Fruit fly (Drosophila melanogaster) whole organism, embryonic: Measurements from ENCODE around the gene Csk.

Source experiments
- Adf1 ChIP-seq: fragments of 200-800 bp; sonication (Bioruptor generic); IDR thresholded peaks from 2 replicates; pipeline ENCODE4 v1.3.6; 2022; ENCODE audit warnings: missing biosample characterization, missing genetic modification characterization
- Asciz ChIP-seq: fragments of 200-800 bp; sonication (Bioruptor generic); optimal IDR thresholded peaks from 2 replicates; lab custom pipeline; 2017; ENCODE audit warnings: missing biosample characterization, mild to moderate bottlenecking, missing genetic modification characterization, missing genetic modification reagents
- CG1024 ChIP-seq: fragments of 200-800 bp; sonication (Bioruptor generic); IDR thresholded peaks from 2 replicates; pipeline ENCODE4 v1.3.6; 2022; ENCODE audit warnings: missing biosample characterization, missing genetic modification characterization
- CG10267 ChIP-seq: fragments of 200-800 bp; sonication (Bioruptor generic); optimal IDR thresholded peaks from 2 replicates; lab custom pipeline; 2018; ENCODE audit warnings: missing biosample characterization, mild to moderate bottlenecking, missing genetic modification characterization, moderate library complexity
- CG10654 ChIP-seq: fragments of 200-800 bp; sonication (Bioruptor generic); optimal IDR thresholded peaks from 2 replicates; lab custom pipeline; 2016; ENCODE audit warnings: missing biosample characterization, missing genetic modification characterization
- CG10979 ChIP-seq: fragments of 200-800 bp; sonication (Bioruptor generic); optimal IDR thresholded peaks from 2 replicates; lab custom pipeline; 2018; ENCODE audit warnings: missing biosample characterization, mild to moderate bottlenecking, missing genetic modification characterization, moderate library complexity
- CG12219 ChIP-seq: fragments of 200-800 bp; sonication (Bioruptor generic); optimal IDR thresholded peaks from 3 replicates; lab custom pipeline; 2018; ENCODE audit warnings: missing biosample characterization, mild to moderate bottlenecking, missing genetic modification characterization
- CG12744 ChIP-seq: fragments of 200-800 bp; sonication (Bioruptor generic); optimal IDR thresholded peaks from 2 replicates; lab custom pipeline; 2016; ENCODE audit warnings: missing biosample characterization, missing genetic modification characterization
- CG12769 ChIP-seq: fragments of 200-800 bp; sonication (Bioruptor generic); optimal IDR thresholded peaks from 2 replicates; lab custom pipeline; 2019; ENCODE audit warnings: missing biosample characterization, mild to moderate bottlenecking, missing genetic modification characterization, moderate library complexity
- CG12942 ChIP-seq: fragments of 200-800 bp; sonication (Bioruptor generic); optimal IDR thresholded peaks from 3 replicates; lab custom pipeline; 2016; ENCODE audit warnings: missing biosample characterization, missing genetic modification characterization
- CG14441 ChIP-seq: fragments of 200-800 bp; sonication (Bioruptor generic); IDR thresholded peaks from 2 replicates; pipeline ENCODE4 v1.3.6; 2022; ENCODE audit warnings: missing biosample characterization, missing genetic modification characterization
- CG17829 ChIP-seq: fragments of 200-800 bp; optimal IDR thresholded peaks from 2 replicates; lab custom pipeline; 2019; ENCODE audit warnings: missing biosample characterization, mild to moderate bottlenecking, missing genetic modification characterization, moderate library complexity
- CG2120 ChIP-seq: fragments of 200-800 bp; sonication (Bioruptor generic); optimal IDR thresholded peaks from 3 replicates; lab custom pipeline; 2016; ENCODE audit warnings: missing biosample characterization, missing genetic modification characterization
- CG2875 ChIP-seq: fragments of 200-800 bp; sonication (Bioruptor generic); optimal IDR thresholded peaks from 2 replicates; lab custom pipeline; 2017; ENCODE audit warnings: missing biosample characterization, mild to moderate bottlenecking, missing genetic modification characterization, missing genetic modification reagents
- CG3065 ChIP-seq: fragments of 200-800 bp; sonication (Bioruptor generic); optimal IDR thresholded peaks from 2 replicates; lab custom pipeline; 2016; ENCODE audit warnings: missing biosample characterization, missing genetic modification characterization
- CG3838 ChIP-seq: fragments of 200-800 bp; sonication (Bioruptor generic); optimal IDR thresholded peaks from 3 replicates; lab custom pipeline; 2016; ENCODE audit warnings: missing biosample characterization, missing genetic modification characterization
- CG43689 ChIP-seq: fragments of 200-800 bp; sonication (Bioruptor generic); IDR thresholded peaks from 2 replicates; pipeline ENCODE4 v1.3.6; 2022; ENCODE audit warnings: missing biosample characterization, missing genetic modification characterization
- CG6654 ChIP-seq: fragments of 200-800 bp; sonication (Bioruptor generic); optimal IDR thresholded peaks from 2 replicates; lab custom pipeline; 2017; ENCODE audit warnings: missing biosample characterization, mild to moderate bottlenecking, missing genetic modification characterization
- CG7271 ChIP-seq: fragments of 200-800 bp; sonication (Bioruptor generic); optimal IDR thresholded peaks from 2 replicates; lab custom pipeline; 2018; ENCODE audit warnings: missing biosample characterization, mild to moderate bottlenecking, missing genetic modification characterization, moderate library complexity
- CG7963 ChIP-seq: fragments of 200-800 bp; sonication (Bioruptor generic); IDR thresholded peaks from 3 replicates; pipeline ENCODE4 v1.3.6; 2022; ENCODE audit warnings: missing biosample characterization, missing genetic modification characterization; ENCODE audit not compliant: partially characterized antibody
- CG8089 ChIP-seq: fragments of 200-800 bp; sonication (Bioruptor generic); optimal IDR thresholded peaks from 3 replicates; lab custom pipeline; 2016; ENCODE audit warnings: missing biosample characterization, missing genetic modification characterization
- CG8924 ChIP-seq: fragments of 200-800 bp; optimal IDR thresholded peaks from 3 replicates; lab custom pipeline; 2019; ENCODE audit warnings: missing biosample characterization, mild to moderate bottlenecking, missing genetic modification characterization, moderate library complexity
- Dfd ChIP-seq, 2 experiments: fragments of >200 bp; optimal IDR thresholded peaks; 2 replicates each; lab custom pipeline; 2017; ENCODE audit warnings: missing biosample characterization in 2 of 2, missing genetic modification characterization in 2 of 2
- Doc2 ChIP-seq: fragments of 200-800 bp; sonication (Bioruptor generic); IDR thresholded peaks from 2 replicates; pipeline ENCODE4 v1.3.6; 2022; ENCODE audit warnings: missing biosample characterization, missing genetic modification characterization
- Drgx ChIP-seq: fragments of 200-800 bp; sonication (Bioruptor generic); IDR thresholded peaks from 2 replicates; pipeline ENCODE4 v1.3.6; 2022; ENCODE audit warnings: missing biosample characterization, missing genetic modification characterization
- E2f2 ChIP-seq: fragments of 200-800 bp; sonication (Bioruptor generic); IDR thresholded peaks from 2 replicates; pipeline ENCODE4 v1.3.6; 2022; ENCODE audit warnings: missing biosample characterization, missing genetic modification characterization
- Fer1 ChIP-seq: fragments of 200-800 bp; sonication (Bioruptor generic); optimal IDR thresholded peaks from 2 replicates; lab custom pipeline; 2017; ENCODE audit warnings: missing biosample characterization, mild to moderate bottlenecking, missing genetic modification characterization
- Hr78 ChIP-seq, 2 experiments: fragments of 200-800 bp in 1 of 2; fragments of >200 bp in 1 of 2; sonication (Bioruptor generic) in 1 of 2; optimal IDR thresholded peaks; 2 replicates each; lab custom pipeline; 2017 to 2019; ENCODE audit warnings: missing biosample characterization in 2 of 2, missing genetic modification characterization in 2 of 2, mild to moderate bottlenecking in 1 of 2, moderate library complexity in 1 of 2
- Rx ChIP-seq: fragments of 200-800 bp; sonication (Bioruptor generic); IDR thresholded peaks from 2 replicates; pipeline ENCODE4 v1.3.6; 2022; ENCODE audit warnings: missing biosample characterization, missing genetic modification characterization
- Scr ChIP-seq: fragments of 200-800 bp; sonication (Bioruptor generic); IDR thresholded peaks from 2 replicates; pipeline ENCODE4 v1.3.6; 2022; ENCODE audit warnings: missing biosample characterization, missing genetic modification characterization; ENCODE audit not compliant: partially characterized antibody
- Sin3A ChIP-seq: fragments of >200 bp; optimal IDR thresholded peaks from 2 replicates; lab custom pipeline; 2018
- bigmax ChIP-seq: fragments of 200-800 bp; sonication (Bioruptor generic); optimal IDR thresholded peaks from 2 replicates; lab custom pipeline; 2018; ENCODE audit warnings: missing biosample characterization, mild to moderate bottlenecking, missing genetic modification characterization
- bsh ChIP-seq, 2 experiments: fragments of 200-800 bp; sonication (Bioruptor generic); optimal IDR thresholded peaks; 2 replicates each; lab custom pipeline; 2017 to 2018; ENCODE audit warnings: mild to moderate bottlenecking in 2 of 2, missing biosample characterization in 2 of 2, missing genetic modification characterization in 2 of 2, moderate library complexity in 1 of 2
- croc ChIP-seq: fragments of 200-800 bp; sonication (Bioruptor generic); conservative IDR thresholded peaks from 3 replicates; pipeline ENCODE4 v1.3.6; 2022; ENCODE audit warnings: missing biosample characterization, missing genetic modification characterization
- dati ChIP-seq: fragments of 200-800 bp; sonication (Bioruptor generic); IDR thresholded peaks from 2 replicates; pipeline ENCODE4 v1.3.6; 2022; ENCODE audit warnings: missing biosample characterization, missing genetic modification characterization
- dm ChIP-seq: fragments of 200-800 bp; sonication (Bioruptor generic); optimal IDR thresholded peaks from 3 replicates; lab custom pipeline; 2016; ENCODE audit warnings: missing biosample characterization, missing genetic modification characterization
- emc ChIP-seq: fragments of 200-800 bp; sonication (Bioruptor generic); optimal IDR thresholded peaks from 2 replicates; lab custom pipeline; 2016; ENCODE audit warnings: missing biosample characterization, missing genetic modification characterization
- fu2 ChIP-seq: fragments of 200-800 bp; sonication (Bioruptor generic); optimal IDR thresholded peaks from 2 replicates; lab custom pipeline; 2016; ENCODE audit warnings: missing biosample characterization, missing genetic modification characterization
- gsb-n ChIP-seq: fragments of 200-800 bp; sonication (Bioruptor generic); optimal IDR thresholded peaks from 3 replicates; lab custom pipeline; 2018; ENCODE audit warnings: missing biosample characterization, mild to moderate bottlenecking, missing genetic modification characterization
- inv ChIP-seq: fragments of 200-800 bp; sonication (Bioruptor generic); IDR thresholded peaks from 2 replicates; pipeline ENCODE4 v1.3.6; 2022; ENCODE audit warnings: missing biosample characterization, missing genetic modification characterization; ENCODE audit not compliant: partially characterized antibody
- knrl ChIP-seq: fragments of 200-800 bp; sonication (Bioruptor generic); IDR thresholded peaks from 3 replicates; pipeline ENCODE4 v1.3.6; 2022; ENCODE audit warnings: missing biosample characterization, missing genetic modification characterization; ENCODE audit not compliant: partially characterized antibody
- lab ChIP-seq: fragments of 200-800 bp; sonication (Bioruptor generic); optimal IDR thresholded peaks from 3 replicates; lab custom pipeline; 2017; ENCODE audit warnings: missing biosample characterization, missing genetic modification characterization, mild to moderate bottlenecking, moderate library complexity, missing genetic modification reagents
- nau ChIP-seq: fragments of 200-800 bp; sonication (Bioruptor generic); optimal IDR thresholded peaks from 3 replicates; lab custom pipeline; 2017; ENCODE audit warnings: missing biosample characterization, mild to moderate bottlenecking, missing genetic modification characterization, missing genetic modification reagents
- nom ChIP-seq: fragments of 200-800 bp; sonication (Bioruptor generic); optimal IDR thresholded peaks from 2 replicates; lab custom pipeline; 2017; ENCODE audit warnings: missing biosample characterization, missing genetic modification characterization, mild to moderate bottlenecking, moderate library complexity, missing genetic modification reagents
- salm ChIP-seq: fragments of 200-800 bp; sonication (Bioruptor generic); optimal IDR thresholded peaks from 2 replicates; lab custom pipeline; 2018; ENCODE audit warnings: missing biosample characterization, mild to moderate bottlenecking, missing genetic modification characterization
- sd ChIP-seq: fragments of 200-800 bp; sonication (Bioruptor generic); optimal IDR thresholded peaks from 3 replicates; lab custom pipeline; 2018; ENCODE audit warnings: missing biosample characterization, mild to moderate bottlenecking, missing genetic modification characterization, moderate library complexity
- tll ChIP-seq, 2 experiments: fragments of 200-800 bp in 1 of 2; fragments of >200 bp in 1 of 2; sonication (Bioruptor generic) in 1 of 2; optimal IDR thresholded peaks; 2 replicates each; lab custom pipeline; 2017 to 2019; ENCODE audit warnings: missing biosample characterization in 2 of 2, missing genetic modification characterization in 2 of 2, mild to moderate bottlenecking in 1 of 2, moderate library complexity in 1 of 2
- vvl ChIP-seq: fragments of 200-800 bp; sonication (Bioruptor generic); IDR thresholded peaks from 2 replicates; pipeline ENCODE4 v1.3.6; 2022; ENCODE audit warnings: missing biosample characterization, missing genetic modification characterization
- yki ChIP-seq: fragments of >200 bp; optimal IDR thresholded peaks from 3 replicates; lab custom pipeline; 2018
- zfh2 ChIP-seq: fragments of 200-800 bp; sonication (Bioruptor generic); optimal IDR thresholded peaks from 2 replicates; lab custom pipeline; 2016; ENCODE audit warnings: missing biosample characterization, missing genetic modification characterization

The Csk gene

dm6 chr3R:11656614-11657216 lies 6.2 kb upstream of the Csk start (continued):
- TF ChIP-seq bsh (GFP tag; optimal IDR thresholded peaks at IDR 0.05; lab: Kevin White, UChicago) (peak; percentile 98), sd (tag; lab: Kevin White, UChicago) (peak; percentile 85), inv (GFP tag; lab: Robert Waterston, UW) (no peak), Drgx (GFP tag; lab: Robert Waterston, UW) (peak; percentile 99), Fer1 (GFP tag; lab: Kevin White, UChicago) (peak; percentile 96), CG17829 (tag; lab: Kevin White, UChicago) (peak; percentile 96), nau (GFP tag; lab: Kevin White, UChicago) (peak; percentile 92), dati (GFP tag; lab: Robert Waterston, UW) (peak; percentile 90), gsb-n (tag; lab: Kevin White, UChicago) (peak; percentile 95), E2f2 (GFP tag; lab: Robert Waterston, UW) (peak; percentile 83), CG10979 (tag; lab: Kevin White, UChicago) (peak; percentile 95), Dfd (GFP tag; optimal IDR thresholded peaks at IDR 0.05; lab: Kevin White, UChicago) (no peak), zfh2 (GFP tag; lab: Kevin White, UChicago) (peak; percentile 95), CG3838 (GFP tag; lab: Kevin White, UChicago) (peak; percentile 92), CG12744 (GFP tag; lab: Kevin White, UChicago) (peak; percentile 96), CG2875 (peak; percentile 90), CG6654 (GFP tag; lab: Kevin White, UChicago) (peak; percentile 77), CG14441 (GFP tag; lab: Robert Waterston, UW) (peak; percentile 97), emc (GFP tag; lab: Kevin White, UChicago) (peak; percentile 87), knrl (GFP tag; lab: Robert Waterston, UW) (no peak), yki (lab: Kevin White, UChicago) (no peak), tll (GFP tag; optimal IDR thresholded peaks at IDR 0.05; lab: Kevin White, UChicago) (no peak), CG7963 (GFP tag; lab: Robert Waterston, UW) (no peak), CG12942 (GFP tag; lab: Kevin White, UChicago) (peak; percentile 94), CG1024 (GFP tag; lab: Robert Waterston, UW) (peak; percentile 90), CG10267 (tag; lab: Kevin White, UChicago) (peak; percentile 91), Adf1 (peak; percentile 75), vvl (GFP tag; lab: Robert Waterston, UW) (peak; percentile 99), Sin3A (lab: Kevin White, UChicago) (no peak), salm (tag; lab: Kevin White, UChicago) (peak; percentile 94), Asciz (GFP tag; lab: Kevin White, UChicago) (peak; percentile 93), lab (GFP tag; lab: Kevin White, UChicago) (peak; percentile 98), CG3065 (GFP tag; lab: Kevin White, UChicago) (peak; percentile 82), CG43689 (peak; percentile 88), nom (GFP tag; lab: Kevin White, UChicago) (peak; percentile 97), Hr78 (GFP tag; optimal IDR thresholded peaks at IDR 0.05; lab: Kevin White, UChicago) (peak in 1 of 2 experiments; percentile 77), bigmax (peak; percentile 59), CG10654 (GFP tag; lab: Kevin White, UChicago) (peak; percentile 91), croc (GFP tag; lab: Robert Waterston, UW) (peak; percentile 91), Scr (GFP tag; lab: Robert Waterston, UW) (no peak), CG8924 (tag; lab: Kevin White, UChicago) (peak; percentile 97), CG12219 (peak; percentile 96), fu2 (GFP tag; lab: Kevin White, UChicago) (peak; percentile 93), Rx (peak; percentile 84), dm (GFP tag; lab: Kevin White, UChicago) (peak; percentile 87), CG8089 (peak; percentile 90), CG2120 (GFP tag; lab: Kevin White, UChicago) (peak; percentile 98), CG12769 (peak; percentile 96), Doc2 (GFP tag; lab: Robert Waterston, UW) (peak; percentile 82), CG7271 (tag; lab: Kevin White, UChicago) (peak; percentile 69)
